Worm (Caenorhabditis elegans): ENCODE results near the gene K01F9.2.

DNA sequence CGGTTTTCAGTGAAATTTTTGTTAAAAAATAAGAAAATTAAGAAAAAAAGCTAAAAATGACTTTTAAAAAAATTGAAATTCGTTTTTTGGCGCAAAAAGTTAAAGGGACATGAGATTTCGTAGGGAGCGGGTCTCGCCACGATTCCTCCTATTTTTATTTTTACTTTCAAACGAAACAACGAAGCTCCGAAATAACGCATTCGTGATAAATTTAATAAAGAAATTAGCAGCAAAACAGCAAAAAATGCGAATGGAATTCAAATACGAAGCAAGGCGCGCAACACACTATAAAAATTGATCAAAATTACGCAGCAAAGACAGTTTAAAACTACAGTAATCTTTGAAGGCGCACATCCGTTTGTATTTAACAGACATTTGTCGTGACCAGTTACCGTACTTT lies 22.8 kb upstream of the K01F9.2 start:
- TF ChIP-seq flt-1 (GFP tag; IDR thresholded peaks at IDR 0.05) (no peak), tab-1 (GFP tag; IDR thresholded peaks at IDR 0.05) (no peak), ztf-29 (GFP tag; IDR thresholded peaks at IDR 0.05) (no peak), T22C8.4 (GFP tag; IDR thresholded peaks at IDR 0.05) (no peak), ztf-23 (GFP tag; IDR thresholded peaks at IDR 0.05) (no peak), ref-1 (GFP tag; conservative IDR thresholded peaks at IDR 0.05) (no peak)
